Worm (Caenorhabditis elegans) whole organism, L2 larva: ENCODE data around the gene fkb-4.

Experiments
- F13H6.1 ChIP-seq: sonication (generic microtip); optimal IDR thresholded peaks from 2 replicates; lab custom pipeline; 2016; ENCODE audit warnings: missing genetic modification characterization, missing compliant biosample characterization
- ZK546.5 ChIP-seq: sonication (generic microtip); optimal IDR thresholded peaks from 2 replicates; lab custom pipeline; 2017; ENCODE audit warnings: missing biosample characterization, missing genetic modification characterization
- aly-2 ChIP-seq: fragments of 150-350 bp; optimal IDR thresholded peaks from 2 replicates; lab custom pipeline; 2014; ENCODE audit warnings: missing biosample characterization, missing genetic modification characterization
- ama-1 ChIP-seq: fragments of 150-350 bp; optimal IDR thresholded peaks from 2 replicates; lab custom pipeline; 2018; ENCODE audit warnings: inconsistent platforms
- ceh-16 ChIP-seq: fragments of 150-350 bp; optimal IDR thresholded peaks from 2 replicates; lab custom pipeline; 2014; ENCODE audit warnings: missing biosample characterization, missing genetic modification characterization
- crh-2 ChIP-seq: sonication (generic microtip); optimal IDR thresholded peaks from 2 replicates; lab custom pipeline; 2017; ENCODE audit warnings: missing biosample characterization, missing genetic modification characterization
- dmd-4 ChIP-seq: sonication (generic microtip); optimal IDR thresholded peaks from 2 replicates; lab custom pipeline; 2017; ENCODE audit warnings: missing biosample characterization, missing genetic modification characterization
- egl-27 ChIP-seq: sonication (generic microtip); optimal IDR thresholded peaks from 3 replicates; lab custom pipeline; 2017; ENCODE audit warnings: missing biosample characterization, missing genetic modification reagents, missing genetic modification characterization
- fos-1 ChIP-seq: fragments of 150-350 bp; optimal IDR thresholded peaks from 2 replicates; lab custom pipeline; 2014; ENCODE audit warnings: missing biosample characterization, missing genetic modification characterization
- gmeb-1 ChIP-seq: fragments of 150-350 bp; optimal IDR thresholded peaks from 2 replicates; lab custom pipeline; 2014; ENCODE audit warnings: missing biosample characterization, missing genetic modification characterization
- lin-13 ChIP-seq: fragments of 150-350 bp; optimal IDR thresholded peaks from 2 replicates; lab custom pipeline; 2014; ENCODE audit warnings: missing biosample characterization, missing genetic modification reagents, missing genetic modification characterization
- mdl-1 ChIP-seq, 2 experiments: fragments of 150-350 bp in 1 of 2; sonication (generic microtip) in 1 of 2; optimal IDR thresholded peaks; 2 replicates each; lab custom pipeline; 2017; ENCODE audit warnings: missing biosample characterization in 2 of 2, missing genetic modification characterization in 2 of 2
- nhr-12 ChIP-seq: fragments of 150-350 bp; optimal IDR thresholded peaks from 2 replicates; lab custom pipeline; 2014; ENCODE audit warnings: missing biosample characterization, missing genetic modification characterization
- nhr-129 ChIP-seq: fragments of 150-350 bp; optimal IDR thresholded peaks from 2 replicates; lab custom pipeline; 2014; ENCODE audit warnings: missing biosample characterization, missing genetic modification characterization
- nhr-21 ChIP-seq: fragments of 150-350 bp; optimal IDR thresholded peaks from 2 replicates; lab custom pipeline; 2014; ENCODE audit warnings: missing biosample characterization, missing genetic modification characterization
- nhr-6 ChIP-seq: fragments of 150-350 bp; optimal IDR thresholded peaks from 2 replicates; lab custom pipeline; 2014; ENCODE audit warnings: missing biosample characterization, missing genetic modification characterization
- nhr-77 ChIP-seq: fragments of 150-350 bp; optimal IDR thresholded peaks from 2 replicates; lab custom pipeline; 2014; ENCODE audit warnings: missing biosample characterization, missing genetic modification characterization
- peb-1 ChIP-seq: fragments of 150-350 bp; optimal IDR thresholded peaks from 2 replicates; lab custom pipeline; 2014; ENCODE audit warnings: missing biosample characterization, missing genetic modification characterization
- skn-1 ChIP-seq: sonication (generic microtip); optimal IDR thresholded peaks from 2 replicates; lab custom pipeline; 2017; ENCODE audit warnings: missing biosample characterization, missing genetic modification characterization
- sma-9 ChIP-seq, 2 experiments: fragments of 150-350 bp in 1 of 2; sonication (generic microtip) in 1 of 2; optimal IDR thresholded peaks; 2 replicates each; lab custom pipeline; 2014 to 2016; ENCODE audit warnings: missing genetic modification characterization in 2 of 2, mild to moderate bottlenecking in 1 of 2, missing biosample characterization in 1 of 2, missing compliant biosample characterization in 1 of 2, missing genetic modification reagents in 1 of 2, moderate library complexity in 1 of 2
- unc-62 ChIP-seq: fragments of 150-350 bp; optimal IDR thresholded peaks from 2 replicates; lab custom pipeline; 2014; ENCODE audit warnings: missing biosample characterization, missing genetic modification reagents, missing genetic modification characterization
- ztf-1 ChIP-seq: fragments of 200-800 bp; sonication (Bioruptor generic); conservative IDR thresholded peaks from 2 replicates; pipeline ENCODE4 v1.3.6; 2022; ENCODE audit warnings: missing genetic modification characterization, missing compliant biosample characterization

Gene fkb-4

DNA sequence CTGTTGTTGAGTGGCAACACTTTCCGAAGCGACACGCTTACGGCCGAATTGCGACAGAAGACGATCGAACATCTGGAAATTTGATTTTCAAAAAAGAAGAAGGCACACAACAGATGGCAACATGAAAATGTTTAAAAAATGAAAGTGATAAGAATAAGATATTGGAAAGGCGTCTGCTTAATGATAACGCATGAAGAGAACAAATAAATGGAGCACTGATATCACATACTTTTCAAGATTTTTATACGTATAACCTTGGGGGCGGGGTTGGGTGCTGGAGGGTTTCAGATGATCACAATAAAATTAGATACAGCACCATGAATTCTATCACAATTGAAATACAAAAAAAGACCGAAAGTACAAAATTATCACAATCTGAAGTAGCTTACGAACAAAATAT, 41.9 kb downstream of the fkb-4 start, which contains the start of gene C15C8.7:
Gene C15C8.7, minus strand, starts transcription at position 72 of the 400 bp plus-strand sequence.
- TF ChIP-seq lin-13 (no peak), nhr-12 (tag; lab: Kevin White, UChicago) (no peak), F13H6.1 (tag; lab: Kevin White, UChicago) (peak; percentile 6), fos-1 (tag; lab: Kevin White, UChicago) (peak; percentile 63)

DNA sequence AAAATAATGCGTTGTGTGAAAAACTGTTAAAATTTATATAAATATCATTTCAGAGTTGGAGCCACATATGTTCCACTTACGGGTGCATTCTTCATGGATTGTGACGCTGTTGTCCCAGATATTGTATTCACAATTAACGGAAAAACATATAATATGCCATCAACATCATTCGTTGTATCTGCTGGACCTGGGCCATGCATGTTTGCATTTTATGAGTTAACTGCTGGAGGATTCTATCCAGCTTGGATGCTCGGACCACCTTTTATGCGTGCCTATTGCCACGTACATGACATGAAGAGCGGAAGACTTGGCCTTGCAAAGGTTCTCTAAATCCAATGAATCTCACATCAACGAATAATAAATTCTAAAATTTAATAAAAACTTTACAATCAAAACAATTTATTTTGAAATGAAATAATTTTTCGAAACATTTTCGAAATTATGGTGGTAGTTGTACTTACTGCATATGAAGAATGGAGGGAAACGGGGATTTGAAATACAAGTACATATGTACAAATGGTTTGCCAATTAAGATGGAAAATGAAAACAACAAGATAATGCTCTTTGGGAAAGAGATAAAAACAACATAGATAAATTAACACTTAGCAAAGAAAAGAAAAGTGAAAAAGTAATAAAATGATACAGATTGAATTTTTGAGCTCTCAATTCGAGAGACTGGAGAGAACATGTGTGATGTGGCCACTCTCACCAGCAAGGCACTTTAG, 43.0 kb downstream of the fkb-4 start:
- TF ChIP-seq aly-2 (tag; lab: Kevin White, UChicago), result no peak
- no peak for TF ChIP-seq ama-1 (lab: Kevin White, UChicago)
- TF ChIP-seq nhr-6 (tag; lab: Kevin White, UChicago), result no peak
- no peak for TF ChIP-seq ZK546.5 (tag; lab: Kevin White, UChicago)
- TF ChIP-seq mdl-1 (tag; optimal IDR thresholded peaks at IDR 0.05; lab: Kevin White, UChicago), result no peak
- no peak for TF ChIP-seq nhr-21 (tag; lab: Kevin White, UChicago)
- TF ChIP-seq crh-2, result no peak
- no peak for TF ChIP-seq nhr-129
- TF ChIP-seq nhr-12 (tag; lab: Kevin White, UChicago), result no peak
- no peak for TF ChIP-seq dmd-4
- TF ChIP-seq egl-27 (tag; lab: Kevin White, UChicago), result no peak
- no peak for TF ChIP-seq unc-62
- no peak for TF ChIP-seq fos-1 (tag; lab: Kevin White, UChicago)
- TF ChIP-seq nhr-77, result no peak
- no peak for TF ChIP-seq ceh-16 (tag; lab: Kevin White, UChicago)
- TF ChIP-seq skn-1 (tag; lab: Kevin White, UChicago), result no peak

DNA sequence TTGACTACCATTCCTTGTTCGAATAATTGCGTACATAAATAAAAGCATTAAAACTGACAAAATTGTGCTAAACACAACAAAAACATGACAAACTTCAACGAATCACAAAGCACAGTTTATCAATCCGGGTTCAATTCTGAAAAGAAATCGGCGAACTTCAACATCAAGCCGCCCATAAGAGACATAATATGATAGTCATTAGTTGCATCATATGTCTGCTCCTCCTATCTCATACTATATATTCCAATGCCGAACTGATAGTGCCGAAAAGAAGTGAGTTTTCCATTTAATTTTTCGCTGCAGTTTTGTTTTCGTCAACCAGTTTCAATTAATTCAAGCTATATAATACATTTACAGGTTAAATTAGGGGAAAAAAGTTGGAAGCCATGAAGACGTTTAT, 45.2 kb downstream of the fkb-4 start, which contains the start of gene hrg-7:
Gene hrg-7, plus strand, starts transcription at position 358 of the 400 bp plus-strand sequence.
- peak; percentile 70 for TF ChIP-seq crh-2
- peak; percentile 54 for TF ChIP-seq sma-9 (GFP tag; optimal IDR thresholded peaks at IDR 0.05; lab: Kevin White, UChicago)
- TF ChIP-seq sma-9 (tag; optimal IDR thresholded peaks at IDR 0.05; lab: Kevin White, UChicago), result no peak
- TF ChIP-seq F13H6.1 (tag; lab: Kevin White, UChicago), result no peak
- TF ChIP-seq skn-1 (tag; lab: Kevin White, UChicago), result no peak
- TF ChIP-seq gmeb-1, result peak; percentile 8
- TF ChIP-seq fos-1 (tag; lab: Kevin White, UChicago), result peak; percentile 82
- peak; percentile 96 for TF ChIP-seq nhr-129

DNA sequence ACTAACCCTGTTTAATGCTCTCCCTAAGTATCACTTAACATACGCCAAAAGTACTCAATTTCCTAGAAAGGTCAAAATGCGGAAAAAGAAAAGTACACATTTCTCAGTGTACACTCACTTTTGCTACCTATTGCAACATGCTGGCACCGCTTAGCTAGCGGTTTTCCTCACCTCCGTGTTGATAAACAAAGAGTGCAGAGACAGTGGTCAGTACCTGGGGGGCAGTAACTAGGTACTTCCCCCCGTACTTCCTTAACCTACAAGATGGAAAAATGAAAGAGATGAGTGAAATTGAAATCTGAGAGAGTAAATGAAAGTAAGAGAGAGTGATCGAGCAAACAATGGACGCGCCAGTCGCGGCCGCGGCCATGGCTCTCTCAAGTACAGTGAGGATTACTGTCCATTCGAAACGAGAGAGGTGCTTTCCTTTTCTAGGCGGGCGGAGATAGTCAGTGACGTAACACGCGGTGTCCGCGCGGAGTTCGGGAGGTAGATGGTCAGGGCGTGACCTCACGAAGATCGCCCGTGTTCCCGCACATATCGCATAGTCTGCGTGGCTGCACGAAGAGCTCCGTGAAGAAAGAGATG, 50.7 kb downstream of the fkb-4 start, which contains the start of gene cky-1:
Gene cky-1, plus strand, starts transcription at position 538 of the 588 bp plus-strand sequence.
- TF ChIP-seq peb-1 (tag; lab: Kevin White, UChicago) (peak; percentile 71), ztf-1 (no peak)
